Fruit fly (Drosophila melanogaster): ENCODE data around the gene CG11601.

CG11601 gene

DNA sequence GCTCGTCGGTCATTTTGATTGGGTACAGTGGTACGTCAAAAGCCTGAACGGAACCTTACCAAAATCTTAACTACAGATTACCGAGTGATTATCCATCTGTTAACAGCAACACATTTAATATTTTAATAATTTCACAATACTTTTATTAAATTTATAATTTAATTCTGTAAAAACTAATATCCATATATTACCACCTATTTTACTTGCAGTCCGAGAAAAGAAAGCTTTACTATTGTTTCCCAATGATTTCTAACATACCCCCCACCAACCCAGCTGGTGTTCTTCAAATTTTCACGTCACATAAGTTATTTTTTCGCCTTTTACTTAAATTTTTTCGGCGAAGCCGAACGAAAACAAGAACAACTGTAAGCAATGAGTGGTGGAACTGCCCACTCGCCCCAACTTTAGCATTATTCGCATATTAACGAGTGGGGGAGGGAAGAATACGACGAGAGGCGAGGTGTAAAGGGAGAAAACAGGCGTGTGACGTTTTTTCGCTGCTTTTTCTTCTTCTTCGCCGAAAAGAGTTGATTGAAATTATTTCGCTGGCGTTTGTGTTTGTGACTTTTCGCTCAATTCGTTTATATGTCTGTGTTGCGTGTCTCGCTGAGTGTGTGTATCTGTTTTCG, 35.1 kb downstream of the CG11601 start (continued):
- peak; percentile 49 for TF ChIP-seq Nf-YC (tag; optimal IDR thresholded peaks at IDR 0.05)
- no peak for TF ChIP-seq CG4404 (GFP tag; IDR thresholded peaks at IDR 0.05)
- no peak for TF ChIP-seq Awh (GFP tag; IDR thresholded peaks at IDR 0.05)
- no peak for TF ChIP-seq CG7987 (GFP tag; optimal IDR thresholded peaks at IDR 0.05)
- TF ChIP-seq nerfin-1 (tag; optimal IDR thresholded peaks at IDR 0.05): no peak
- peak; percentile 72 for TF ChIP-seq CG9932 (GFP tag; IDR thresholded peaks at IDR 0.05)
- TF ChIP-seq CG4730 (GFP tag; IDR thresholded peaks at IDR 0.05): no peak
- no peak for TF ChIP-seq CG33213 (GFP tag; optimal IDR thresholded peaks at IDR 0.05)
- peak; percentile 60 for TF ChIP-seq CG12391 (tag; optimal IDR thresholded peaks at IDR 0.05)
- TF ChIP-seq Ssrp (tag; optimal IDR thresholded peaks at IDR 0.05): peak; percentile 24
- TF ChIP-seq CG5245 (GFP tag; optimal IDR thresholded peaks at IDR 0.05): no peak
- no peak for TF ChIP-seq zf30C (GFP tag; optimal IDR thresholded peaks at IDR 0.05)
- TF ChIP-seq Sox102F (GFP tag; optimal IDR thresholded peaks at IDR 0.05): peak; percentile 52
- no peak for TF ChIP-seq fu2 (GFP tag; optimal IDR thresholded peaks at IDR 0.05)
- peak in 1 of 2 experiments; percentile 40 for TF ChIP-seq dpn (GFP tag; optimal IDR thresholded peaks at IDR 0.05)
- no peak for TF ChIP-seq gsb-n (tag; optimal IDR thresholded peaks at IDR 0.05)
- peak; percentile 9 for TF ChIP-seq CG3407 (GFP tag; optimal IDR thresholded peaks at IDR 0.05)
- no peak for TF ChIP-seq pb (GFP tag; optimal IDR thresholded peaks at IDR 0.05)
- peak; percentile 75 for TF ChIP-seq slbo (GFP tag; IDR thresholded peaks at IDR 0.05)
- TF ChIP-seq Usf (GFP tag; optimal IDR thresholded peaks at IDR 0.05): peak; percentile 19
- no peak for TF ChIP-seq CG14014 (GFP tag; IDR thresholded peaks at IDR 0.05)
- TF ChIP-seq CG17361 (GFP tag; IDR thresholded peaks at IDR 0.05): peak; percentile 80
- no peak for TF ChIP-seq en (GFP tag; optimal IDR thresholded peaks at IDR 0.05)
- peak; percentile 58 for TF ChIP-seq dysf (GFP tag; IDR thresholded peaks at IDR 0.05)
- no peak for TF ChIP-seq Mrtf (GFP tag; IDR thresholded peaks at IDR 0.05)
- TF ChIP-seq vnd (GFP tag; IDR thresholded peaks at IDR 0.05; ENCODE audit: partially characterized antibody): no peak
- peak; percentile 47 for TF ChIP-seq scrt (GFP tag; optimal IDR thresholded peaks at IDR 0.05)
- peak; percentile 9 for TF ChIP-seq CG12071 (GFP tag; optimal IDR thresholded peaks at IDR 0.05)
- peak; percentile 33 for TF ChIP-seq mam (GFP tag; optimal IDR thresholded peaks at IDR 0.05)
- peak; percentile 54 for TF ChIP-seq CG17829 (tag; optimal IDR thresholded peaks at IDR 0.05)
- peak in 1 of 2 experiments; percentile 45 for TF ChIP-seq Trl (optimal IDR thresholded peaks at IDR 0.05)
- TF ChIP-seq Trl (GFP tag; optimal IDR thresholded peaks at IDR 0.05): no peak
- no peak for TF ChIP-seq CG8089 (GFP tag; optimal IDR thresholded peaks at IDR 0.05)
- TF ChIP-seq wdn (GFP tag; IDR thresholded peaks at IDR 0.05): peak; percentile 43; the same call in 1 of the 2 replicates
- TF ChIP-seq pan (optimal IDR thresholded peaks at IDR 0.05): no peak
- TF ChIP-seq pan (GFP tag; optimal IDR thresholded peaks at IDR 0.05 in 1 of 2, IDR thresholded peaks at IDR 0.05 in 1 of 2): peak in 1 of 2 experiments; percentile 67
- no peak for TF ChIP-seq MESR4 (GFP tag; optimal IDR thresholded peaks at IDR 0.05)
- no peak for TF ChIP-seq CG43689 (GFP tag; IDR thresholded peaks at IDR 0.05)
- TF ChIP-seq CG9437 (GFP tag; optimal IDR thresholded peaks at IDR 0.05): peak; percentile 43
- TF ChIP-seq CG9817 (tag; optimal IDR thresholded peaks at IDR 0.05): peak; percentile 38
- peak; percentile 31 for TF ChIP-seq nau (GFP tag; optimal IDR thresholded peaks at IDR 0.05)
- TF ChIP-seq CG8290 (GFP tag; optimal IDR thresholded peaks at IDR 0.05): no peak
- TF ChIP-seq CG8290 (tag; optimal IDR thresholded peaks at IDR 0.05): peak in 1 of 2 experiments; percentile 37
- peak; percentile 99 for TF ChIP-seq CG12155 (GFP tag; optimal IDR thresholded peaks at IDR 0.05)
- no peak for TF ChIP-seq usp (GFP tag; optimal IDR thresholded peaks at IDR 0.05)
- no peak for TF ChIP-seq Dref (GFP tag; IDR thresholded peaks at IDR 0.05)
- TF ChIP-seq CG11247 (GFP tag; IDR thresholded peaks at IDR 0.05): no peak
- peak; percentile 63 for TF ChIP-seq Dek (tag; optimal IDR thresholded peaks at IDR 0.05)
- no peak for TF ChIP-seq CG31365 (tag; optimal IDR thresholded peaks at IDR 0.05)
- no peak for TF ChIP-seq NC2β (GFP tag; optimal IDR thresholded peaks at IDR 0.05)
- TF ChIP-seq psq (GFP tag; optimal IDR thresholded peaks at IDR 0.05): peak; percentile 27
- no peak for TF ChIP-seq Jarid2 (GFP tag; optimal IDR thresholded peaks at IDR 0.05)

Data from whole organism, embryonic.